Fruit fly (Drosophila melanogaster): Measurements from ENCODE around the gene Cdc14.

Gene Cdc14

dm6 chr2L:7771891-7772290 lies 38.6 kb downstream of the Cdc14 start:
- TF ChIP-seq Myc (optimal IDR thresholded peaks at IDR 0.05) (no peak), h (optimal IDR thresholded peaks at IDR 0.05) (no peak), psq (optimal IDR thresholded peaks at IDR 0.05) (no peak), Sin3A (optimal IDR thresholded peaks at IDR 0.05) (no peak), insv (optimal IDR thresholded peaks at IDR 0.05) (no peak), ttk (optimal IDR thresholded peaks at IDR 0.05) (no peak)

- no peak for TF ChIP-seq ttk (optimal IDR thresholded peaks at IDR 0.05)
- TF ChIP-seq Sin3A (optimal IDR thresholded peaks at IDR 0.05) = no peak
- TF ChIP-seq insv (optimal IDR thresholded peaks at IDR 0.05) = no peak
- no peak for TF ChIP-seq h (optimal IDR thresholded peaks at IDR 0.05)
- TF ChIP-seq psq (optimal IDR thresholded peaks at IDR 0.05) = no peak
- no peak for TF ChIP-seq Myc (optimal IDR thresholded peaks at IDR 0.05)
These were observed 43.2 kb downstream of the Cdc14 start, which contains the start of gene CG7191 for dm6 chr2L:7767328-7767727. TSS of gene CG7191 (plus strand) at chr2L:7767628.

- TF ChIP-seq Myc (optimal IDR thresholded peaks at IDR 0.05) (no peak), psq (optimal IDR thresholded peaks at IDR 0.05) (no peak), ttk (optimal IDR thresholded peaks at IDR 0.05) (no peak), insv (optimal IDR thresholded peaks at IDR 0.05) (no peak), Sin3A (optimal IDR thresholded peaks at IDR 0.05) (no peak), h (optimal IDR thresholded peaks at IDR 0.05) (no peak)
These were observed 53.7 kb downstream of the Cdc14 start for dm6 chr2L:7756835-7757234.

- TF ChIP-seq insv (optimal IDR thresholded peaks at IDR 0.05) (no peak), Myc (optimal IDR thresholded peaks at IDR 0.05) (no peak), Sin3A (optimal IDR thresholded peaks at IDR 0.05) (no peak), psq (optimal IDR thresholded peaks at IDR 0.05) (no peak), h (optimal IDR thresholded peaks at IDR 0.05) (no peak), ttk (optimal IDR thresholded peaks at IDR 0.05) (no peak)
These were observed 56.0 kb downstream of the Cdc14 start for dm6 chr2L:7754539-7754938.

- no peak for TF ChIP-seq psq (optimal IDR thresholded peaks at IDR 0.05)
- no peak for TF ChIP-seq Myc (optimal IDR thresholded peaks at IDR 0.05)
- TF ChIP-seq h (optimal IDR thresholded peaks at IDR 0.05) = no peak
- TF ChIP-seq Sin3A (optimal IDR thresholded peaks at IDR 0.05) = no peak
- TF ChIP-seq insv (optimal IDR thresholded peaks at IDR 0.05) = no peak
- TF ChIP-seq ttk (optimal IDR thresholded peaks at IDR 0.05) = no peak
These were observed 56.6 kb downstream of the Cdc14 start, which contains the start of gene CG46025 for dm6 chr2L:7753874-7754273. TSS of gene CG46025 (plus strand) at chr2L:7754174.

dm6 chr2L:7753086-7753485 lies 57.4 kb downstream of the Cdc14 start, which contains the start of gene CG7203:
TSS of gene CG7203 (minus strand) at chr2L:7753186.
- no peak for TF ChIP-seq ttk (optimal IDR thresholded peaks at IDR 0.05)
- no peak for TF ChIP-seq Myc (optimal IDR thresholded peaks at IDR 0.05)
- no peak for TF ChIP-seq h (optimal IDR thresholded peaks at IDR 0.05)
- TF ChIP-seq insv (optimal IDR thresholded peaks at IDR 0.05) = no peak
- no peak for TF ChIP-seq psq (optimal IDR thresholded peaks at IDR 0.05)
- TF ChIP-seq Sin3A (optimal IDR thresholded peaks at IDR 0.05) = no peak
